Worm (Caenorhabditis elegans): ENCODE data around the gene gas-1.
A peak's percentile ranks its signal among the peaks of the same experiment; 100 is the strongest.

Gene gas-1

ce11 chrX:15557849-15558248, 32.3 kb downstream of the gas-1 start, which contains the start of gene lron-3:
Gene lron-3 (minus strand): TSS chrX:15557949.
- TF ChIP-seq madf-2 (tag; optimal IDR thresholded peaks at IDR 0.05) = no peak
- no peak for TF ChIP-seq hlh-15 (tag; optimal IDR thresholded peaks at IDR 0.05)
- no peak for TF ChIP-seq ceh-19 (GFP tag; optimal IDR thresholded peaks at IDR 0.05)
- no peak for TF ChIP-seq odd-2 (tag; optimal IDR thresholded peaks at IDR 0.05)
- no peak for TF ChIP-seq hlh-6 (tag; optimal IDR thresholded peaks at IDR 0.05)
- no peak for TF ChIP-seq K02D7.2 (tag; optimal IDR thresholded peaks at IDR 0.05)
- TF ChIP-seq fax-1 (tag; optimal IDR thresholded peaks at IDR 0.05) = no peak
- no peak for TF ChIP-seq dmd-4 (tag; optimal IDR thresholded peaks at IDR 0.05; ENCODE audit: borderline replicate concordance)
- TF ChIP-seq gmeb-2 (tag; optimal IDR thresholded peaks at IDR 0.05) = no peak
- no peak for TF ChIP-seq ceh-30 (tag; optimal IDR thresholded peaks at IDR 0.05)
- no peak for TF ChIP-seq ztf-16 (tag; optimal IDR thresholded peaks at IDR 0.05)
- TF ChIP-seq pag-3 (tag; optimal IDR thresholded peaks at IDR 0.05; ENCODE audit: borderline replicate concordance) = no peak
- no peak for TF ChIP-seq pax-1 (tag; optimal IDR thresholded peaks at IDR 0.05)
- no peak for TF ChIP-seq eyg-1 (tag; optimal IDR thresholded peaks at IDR 0.05)
- TF ChIP-seq pha-2 (tag; optimal IDR thresholded peaks at IDR 0.05) = no peak
- TF ChIP-seq lim-6 (tag; optimal IDR thresholded peaks at IDR 0.05) = no peak
- TF ChIP-seq mec-3 (tag; optimal IDR thresholded peaks at IDR 0.05; ENCODE audit: borderline replicate concordance) = no peak
- no peak for TF ChIP-seq sox-4 (tag; optimal IDR thresholded peaks at IDR 0.05)
- TF ChIP-seq nhr-11 (tag; optimal IDR thresholded peaks at IDR 0.05) = no peak
- TF ChIP-seq sox-2 (GFP tag; IDR thresholded peaks at IDR 0.05) = no peak

ce11 chrX:15555529-15555928, 34.7 kb downstream of the gas-1 start:
- TF ChIP-seq syd-9 (tag; optimal IDR thresholded peaks at IDR 0.05) = no peak
- no peak for TF ChIP-seq unc-3 (GFP tag; conservative IDR thresholded peaks at IDR 0.05)
- no peak for TF ChIP-seq unc-3 (tag; optimal IDR thresholded peaks at IDR 0.05)
- no peak for TF ChIP-seq hlh-13 (GFP tag; optimal IDR thresholded peaks at IDR 0.05)

- no peak for TF ChIP-seq pax-1 (tag; optimal IDR thresholded peaks at IDR 0.05)
- TF ChIP-seq hlh-8 (tag; optimal IDR thresholded peaks at IDR 0.05) = no peak
- no peak for TF ChIP-seq K02D7.2 (tag; optimal IDR thresholded peaks at IDR 0.05)
- no peak for TF ChIP-seq che-1 (tag; optimal IDR thresholded peaks at IDR 0.05)
- TF ChIP-seq unc-55 (GFP tag; optimal IDR thresholded peaks at IDR 0.05) = no peak
- TF ChIP-seq fkh-10 (GFP tag; optimal IDR thresholded peaks at IDR 0.05) = no peak
- no peak for TF ChIP-seq npax-4 (tag; optimal IDR thresholded peaks at IDR 0.05)
- no peak for TF ChIP-seq ahr-1 (tag; optimal IDR thresholded peaks at IDR 0.05)
- TF ChIP-seq pat-9 (tag; optimal IDR thresholded peaks at IDR 0.05) = no peak
- TF ChIP-seq hlh-30 (tag; optimal IDR thresholded peaks at IDR 0.05; ENCODE audit: insufficient read depth) = no peak
Observed at ce11 chrX:15554910-15555309, 35.3 kb downstream of the gas-1 start.

- TF ChIP-seq dmd-4 (tag; optimal IDR thresholded peaks at IDR 0.05; ENCODE audit: borderline replicate concordance) = no peak
- peak; percentile 83 for TF ChIP-seq unc-42 (tag; optimal IDR thresholded peaks at IDR 0.05)
- TF ChIP-seq unc-55 (GFP tag; optimal IDR thresholded peaks at IDR 0.05) = no peak
- no peak for TF ChIP-seq elt-4 (tag; optimal IDR thresholded peaks at IDR 0.05)
Observed at ce11 chrX:15552024-15552769, 38.0 kb downstream of the gas-1 start.

- no peak for TF ChIP-seq ceh-19 (GFP tag; optimal IDR thresholded peaks at IDR 0.05)
- TF ChIP-seq unc-42 (tag; optimal IDR thresholded peaks at IDR 0.05) = peak; percentile 72
- TF ChIP-seq hlh-15 (tag; optimal IDR thresholded peaks at IDR 0.05) = no peak
- TF ChIP-seq ceh-24 (tag; optimal IDR thresholded peaks at IDR 0.05) = no peak
- TF ChIP-seq mec-3 (tag; optimal IDR thresholded peaks at IDR 0.05; ENCODE audit: borderline replicate concordance) = no peak
- TF ChIP-seq ztf-16 (tag; optimal IDR thresholded peaks at IDR 0.05) = no peak
- TF ChIP-seq ceh-6 (GFP tag; optimal IDR thresholded peaks at IDR 0.05) = no peak
Observed at ce11 chrX:15550769-15551168, 39.4 kb downstream of the gas-1 start.
